Fruit fly (Drosophila melanogaster) S2 (cell line): ENCODE measurements around the gene CG12106.

Experiments
- CG8478 ChIP-seq: fragments of >200 bp; optimal IDR thresholded peaks from 2 replicates; lab custom pipeline; 2018
- CTCF ChIP-seq, 2 experiments: fragments of >200 bp; optimal IDR thresholded peaks; 2 replicates each; lab custom pipeline; 2018

Gene CG12106

dm6 chrX:9193604-9194003 is at the start of gene CG12106:
Gene CG12106 (plus strand): TSS chrX:9193898.
- TF ChIP-seq CG8478: no peak
- no peak for TF ChIP-seq CTCF (optimal IDR thresholded peaks at IDR 0.05; lab: Kevin White, UChicago)

dm6 chrX:9148989-9149522 is 44.6 kb upstream of the CG12106 start, which contains the start of the genes fh and Bap111:
Gene fh (minus strand): TSS chrX:9149071.
Gene Bap111 (plus strand): TSS chrX:9149309.
- no peak for TF ChIP-seq CTCF (optimal IDR thresholded peaks at IDR 0.05; lab: Kevin White, UChicago)
- no peak for TF ChIP-seq CG8478

dm6 chrX:9152127-9152598 is 41.5 kb upstream of the CG12106 start:
- TF ChIP-seq CG8478 (no peak), CTCF (optimal IDR thresholded peaks at IDR 0.05; lab: Kevin White, UChicago) (peak; percentile 85 to 89)

- no peak for TF ChIP-seq CG8478
Measured at dm6 chrX:9155134-9155533, 38.6 kb upstream of the CG12106 start.

dm6 chrX:9155715-9156387 is 37.8 kb upstream of the CG12106 start:
- TF ChIP-seq CG8478 (no peak), CTCF (optimal IDR thresholded peaks at IDR 0.05; lab: Kevin White, UChicago) (peak in 1 of 2 experiments; percentile 16)

- peak in 1 of 2 experiments; percentile 32 for TF ChIP-seq CTCF (optimal IDR thresholded peaks at IDR 0.05; lab: Kevin White, UChicago)
- no peak for TF ChIP-seq CG8478
Measured at dm6 chrX:9156388-9156823, 37.3 kb upstream of the CG12106 start, which contains the start of gene His3.3B. Gene His3.3B (minus strand): TSS chrX:9156669.

- no peak for TF ChIP-seq CG8478
- no peak for TF ChIP-seq CTCF (optimal IDR thresholded peaks at IDR 0.05; lab: Kevin White, UChicago)
Measured at dm6 chrX:9158366-9158765, 35.3 kb upstream of the CG12106 start, which contains the start of the genes Ost48 and Dlip1. Gene Ost48 (minus strand): TSS chrX:9158515. Gene Dlip1 (plus strand): TSS chrX:9158622.

- TF ChIP-seq CG8478 (no peak), CTCF (optimal IDR thresholded peaks at IDR 0.05; lab: Kevin White, UChicago) (no peak)
Measured at dm6 chrX:9159736-9160135, 34.0 kb upstream of the CG12106 start, which contains the start of gene NdufA3. Gene NdufA3 (minus strand): TSS chrX:9160052.

- TF ChIP-seq CTCF (optimal IDR thresholded peaks at IDR 0.05; lab: Kevin White, UChicago): no peak
- TF ChIP-seq CG8478: no peak
Measured at dm6 chrX:9161912-9162311, 31.8 kb upstream of the CG12106 start, which contains the start of the genes Zpr1 and CG44532. Gene Zpr1 (minus strand): TSS chrX:9162090. Gene CG44532 (plus strand): TSS chrX:9162092.

dm6 chrX:9163110-9163509 is 30.6 kb upstream of the CG12106 start, which contains the start of gene mei-P26:
Gene mei-P26 (plus strand): TSS chrX:9163255.
- TF ChIP-seq CTCF (optimal IDR thresholded peaks at IDR 0.05; lab: Kevin White, UChicago) (no peak), CG8478 (no peak)

- no peak for TF ChIP-seq CG8478
- TF ChIP-seq CTCF (optimal IDR thresholded peaks at IDR 0.05; lab: Kevin White, UChicago): no peak
Measured at dm6 chrX:9163645-9164509, 29.8 kb upstream of the CG12106 start.

- TF ChIP-seq CTCF (optimal IDR thresholded peaks at IDR 0.05; lab: Kevin White, UChicago) (no peak), CG8478 (no peak)
Measured at dm6 chrX:9164510-9165506, 28.9 kb upstream of the CG12106 start.

- TF ChIP-seq CG8478 (no peak), CTCF (optimal IDR thresholded peaks at IDR 0.05; lab: Kevin White, UChicago) (no peak)
Measured at dm6 chrX:9168273-9168672, 25.4 kb upstream of the CG12106 start.

- TF ChIP-seq CTCF (optimal IDR thresholded peaks at IDR 0.05; lab: Kevin White, UChicago) (no peak), CG8478 (no peak)
Measured at dm6 chrX:9187429-9187828, 6.3 kb upstream of the CG12106 start.
